Worm (Caenorhabditis elegans) whole organism, L4 larva: ENCODE results near the gene F09A5.2.

Experiments
- R02D3.7 ChIP-seq: fragments of 150-350 bp; sonication (generic microtip); optimal IDR thresholded peaks from 3 replicates; lab custom pipeline; 2014; ENCODE audit warnings: missing biosample characterization, missing genetic modification characterization
- ama-1 ChIP-seq: fragments of 150-350 bp; optimal IDR thresholded peaks from 2 replicates; lab custom pipeline; 2014; ENCODE audit warnings: inconsistent platforms, mixed read lengths
- ceh-28 ChIP-seq: fragments of 150-350 bp; optimal IDR thresholded peaks from 2 replicates; lab custom pipeline; 2014; ENCODE audit warnings: missing biosample characterization, missing genetic modification reagents, missing genetic modification characterization
- daf-12 ChIP-seq: fragments of 150-350 bp; optimal IDR thresholded peaks from 2 replicates; lab custom pipeline; 2014; ENCODE audit warnings: missing biosample characterization, missing genetic modification reagents, missing genetic modification characterization
- dpl-1 ChIP-seq: fragments of 150-350 bp; optimal IDR thresholded peaks from 2 replicates; lab custom pipeline; 2014; ENCODE audit warnings: missing biosample characterization, missing genetic modification reagents, missing genetic modification characterization
- dve-1 ChIP-seq: sonication (generic microtip); optimal IDR thresholded peaks from 2 replicates; lab custom pipeline; 2017; ENCODE audit warnings: antibody characterized with exemption, mild to moderate bottlenecking, missing genetic modification characterization, missing compliant biosample characterization; ENCODE audit not compliant: insufficient read depth
- jun-1 ChIP-seq: fragments of 150-350 bp; optimal IDR thresholded peaks from 2 replicates; lab custom pipeline; 2014; ENCODE audit warnings: missing biosample characterization, missing genetic modification reagents, missing genetic modification characterization
- lsy-2 ChIP-seq, 2 experiments: fragments of 150-350 bp in 1 of 2; sonication (generic microtip) in 1 of 2; optimal IDR thresholded peaks; 2 replicates each; lab custom pipeline; 2014 to 2017; ENCODE audit warnings: missing biosample characterization in 2 of 2, missing genetic modification characterization in 2 of 2
- madf-5 ChIP-seq, 2 experiments: fragments of 200-800 bp; sonication (Bioruptor generic); IDR thresholded peaks; 2 replicates each; pipeline ENCODE4 v1.3.6; 2022; ENCODE audit warnings: missing compliant biosample characterization in 2 of 2, missing genetic modification characterization in 2 of 2
- nhr-111 ChIP-seq: fragments of 200-800 bp; sonication (Bioruptor generic); optimal IDR thresholded peaks from 2 replicates; lab custom pipeline; 2018; ENCODE audit warnings: mild to moderate bottlenecking, missing genetic modification characterization, missing compliant biosample characterization
- nhr-237 ChIP-seq: sonication (generic microtip); optimal IDR thresholded peaks from 2 replicates; lab custom pipeline; 2017; ENCODE audit warnings: missing biosample characterization, missing genetic modification characterization
- snpc-4 ChIP-seq: fragments of 150-350 bp; optimal IDR thresholded peaks from 2 replicates; lab custom pipeline; 2014; ENCODE audit warnings: missing biosample characterization, missing genetic modification characterization
- zfp-2 ChIP-seq: sonication (generic microtip); optimal IDR thresholded peaks from 2 replicates; lab custom pipeline; 2016; ENCODE audit warnings: mild to moderate bottlenecking, missing genetic modification characterization, missing compliant biosample characterization

- no peak for TF ChIP-seq jun-1 (tag; lab: Kevin White, UChicago)
- no peak for TF ChIP-seq daf-12 (tag; lab: Kevin White, UChicago)
- no peak for TF ChIP-seq nhr-237 (tag; lab: Kevin White, UChicago)
- no peak for TF ChIP-seq R02D3.7 (tag; lab: Kevin White, UChicago)
- no peak for TF ChIP-seq dpl-1 (GFP tag; lab: Kevin White, UChicago)
- TF ChIP-seq ama-1 (lab: Kevin White, UChicago) = no peak
- TF ChIP-seq zfp-2 (tag; lab: Kevin White, UChicago) = no peak
- no peak for TF ChIP-seq nhr-111 (GFP tag; lab: Kevin White, UChicago)
- TF ChIP-seq snpc-4 = no peak
- TF ChIP-seq madf-5 (GFP tag; IDR thresholded peaks at IDR 0.05; lab: Robert Waterston, UW) = no peak
- TF ChIP-seq lsy-2 (tag; optimal IDR thresholded peaks at IDR 0.05; lab: Kevin White, UChicago) = no peak
- no peak for TF ChIP-seq dve-1 (tag; lab: Kevin White, UChicago)
- no peak for TF ChIP-seq ceh-28 (tag; lab: Kevin White, UChicago)
Measured at ce11 chrX:13158487-13158886, 23.6 kb downstream of the F09A5.2 start.
